Worm (Caenorhabditis elegans) whole organism, L1 larva: ENCODE data around the gene alg-3.

Source experiments
- F16B12.6 ChIP-seq: fragments of 150-350 bp; optimal IDR thresholded peaks from 2 replicates; lab custom pipeline; 2014; ENCODE audit warnings: missing biosample characterization, missing genetic modification characterization
- ama-1 ChIP-seq: fragments of 150-350 bp; optimal IDR thresholded peaks from 2 replicates; lab custom pipeline; 2014
- blmp-1 ChIP-seq: fragments of 150-350 bp; optimal IDR thresholded peaks from 2 replicates; lab custom pipeline; 2014; ENCODE audit warnings: missing biosample characterization, missing genetic modification characterization
- dpl-1 ChIP-seq, 3 experiments: fragments of 150-350 bp in 2 of 3; sonication (generic microtip) in 1 of 3; optimal IDR thresholded peaks; 2 replicates each; lab custom pipeline; 2014 to 2017; ENCODE audit warnings: missing biosample characterization in 3 of 3, missing genetic modification characterization in 3 of 3, missing genetic modification reagents in 3 of 3
- fkh-10 ChIP-seq: sonication (generic microtip); optimal IDR thresholded peaks from 2 replicates; lab custom pipeline; 2017; ENCODE audit warnings: missing biosample characterization, missing genetic modification reagents, missing genetic modification characterization
- hlh-4 ChIP-seq: sonication (generic microtip); optimal IDR thresholded peaks from 2 replicates; lab custom pipeline; 2016; ENCODE audit warnings: mild to moderate bottlenecking, missing genetic modification characterization, missing compliant biosample characterization
- mep-1 ChIP-seq: fragments of 150-350 bp; optimal IDR thresholded peaks from 2 replicates; lab custom pipeline; 2014; ENCODE audit warnings: missing biosample characterization, missing genetic modification characterization
- nhr-11 ChIP-seq: fragments of 150-350 bp; optimal IDR thresholded peaks from 2 replicates; lab custom pipeline; 2014; ENCODE audit warnings: missing biosample characterization, missing genetic modification characterization
- nhr-237 ChIP-seq: fragments of 150-350 bp; optimal IDR thresholded peaks from 2 replicates; lab custom pipeline; 2014; ENCODE audit warnings: missing biosample characterization, missing genetic modification characterization
- pqm-1 ChIP-seq: sonication (generic microtip); optimal IDR thresholded peaks from 3 replicates; lab custom pipeline; 2017; ENCODE audit warnings: missing biosample characterization, missing genetic modification characterization
- skn-1 ChIP-seq: fragments of 150-350 bp; optimal IDR thresholded peaks from 2 replicates; lab custom pipeline; 2014; ENCODE audit warnings: missing biosample characterization, missing genetic modification characterization
- snpc-4 ChIP-seq: fragments of 150-350 bp; optimal IDR thresholded peaks from 2 replicates; lab custom pipeline; 2014; ENCODE audit warnings: missing biosample characterization, missing genetic modification characterization

ce11 chrIV:11738092-11738617, 34.1 kb downstream of the alg-3 start, which contains the start of gene K01A6.7:
- TF ChIP-seq nhr-11 (tag; lab: Kevin White, UChicago) = no peak
- no peak for TF ChIP-seq ama-1
- no peak for TF ChIP-seq snpc-4 (tag; lab: Kevin White, UChicago)
- no peak for TF ChIP-seq skn-1 (tag; lab: Kevin White, UChicago)
- no peak for TF ChIP-seq mep-1 (tag; lab: Kevin White, UChicago)
- no peak for TF ChIP-seq fkh-10 (GFP tag; lab: Kevin White, UChicago)
- no peak for TF ChIP-seq dpl-1 (GFP tag; optimal IDR thresholded peaks at IDR 0.05; lab: Kevin White, UChicago)
- no peak for TF ChIP-seq hlh-4 (tag; lab: Kevin White, UChicago)
- TF ChIP-seq F16B12.6 (tag; lab: Kevin White, UChicago) = no peak
- no peak for TF ChIP-seq nhr-237
- no peak for TF ChIP-seq blmp-1 (tag; lab: Kevin White, UChicago)
- no peak for TF ChIP-seq pqm-1 (tag; lab: Kevin White, UChicago)
